Worm (Caenorhabditis elegans) whole organism, mixed stage, embryonic: ENCODE measurements around the gene F13A2.10.

Experiments
- bed-3 ChIP-seq: fragments of 200-800 bp; sonication (Bioruptor generic); optimal IDR thresholded peaks from 3 replicates; lab custom pipeline; 2018; ENCODE audit warnings: mild to moderate bottlenecking, missing genetic modification characterization, moderate library complexity, missing compliant biosample characterization
- blmp-1 ChIP-seq: fragments of 150-350 bp; optimal IDR thresholded peaks from 2 replicates; lab custom pipeline; 2014; ENCODE audit warnings: missing biosample characterization, missing genetic modification characterization
- ceh-39 ChIP-seq: fragments of 150-350 bp; optimal IDR thresholded peaks from 2 replicates; lab custom pipeline; 2014; ENCODE audit warnings: missing biosample characterization, missing genetic modification characterization
- ceh-43 ChIP-seq: fragments of 200-800 bp; sonication (Bioruptor generic); optimal IDR thresholded peaks from 2 replicates; lab custom pipeline; 2018; ENCODE audit warnings: mild to moderate bottlenecking, missing genetic modification characterization, moderate library complexity, missing compliant biosample characterization
- ceh-83 ChIP-seq: fragments of 200-800 bp; sonication (Bioruptor generic); optimal IDR thresholded peaks from 2 replicates; lab custom pipeline; 2018; ENCODE audit warnings: mild to moderate bottlenecking, missing genetic modification characterization, missing compliant biosample characterization
- ces-1 ChIP-seq: fragments of 150-350 bp; optimal IDR thresholded peaks from 2 replicates; lab custom pipeline; 2014; ENCODE audit warnings: missing biosample characterization, missing genetic modification reagents, missing genetic modification characterization
- drap-1 ChIP-seq: fragments of 200-800 bp; sonication (Bioruptor generic); optimal IDR thresholded peaks from 3 replicates; lab custom pipeline; 2018; ENCODE audit warnings: mild to moderate bottlenecking, missing genetic modification characterization, missing compliant biosample characterization
- elt-1 ChIP-seq: sonication (generic microtip); optimal IDR thresholded peaks from 2 replicates; lab custom pipeline; 2017; ENCODE audit warnings: missing genetic modification characterization, mild to moderate bottlenecking, missing compliant biosample characterization, antibody characterized with exemption, moderate library complexity, borderline replicate concordance; ENCODE audit not compliant: insufficient read depth
- flh-1 ChIP-seq: fragments of 200-800 bp; sonication (Bioruptor generic); optimal IDR thresholded peaks from 2 replicates; lab custom pipeline; 2018; ENCODE audit warnings: mild to moderate bottlenecking, missing genetic modification characterization, moderate library complexity, missing compliant biosample characterization
- ham-2 ChIP-seq: fragments of 200-800 bp; sonication (Bioruptor generic); optimal IDR thresholded peaks from 2 replicates; lab custom pipeline; 2018; ENCODE audit warnings: mild to moderate bottlenecking, missing genetic modification characterization, missing compliant biosample characterization
- hlh-1 ChIP-seq: fragments of 150-350 bp; optimal IDR thresholded peaks from 2 replicates; lab custom pipeline; 2014; ENCODE audit warnings: missing biosample characterization, missing genetic modification reagents, missing genetic modification characterization
- lin-13 ChIP-seq: fragments of 150-350 bp; optimal IDR thresholded peaks from 2 replicates; lab custom pipeline; 2014; ENCODE audit warnings: missing biosample characterization, missing genetic modification characterization
- lin-32 ChIP-seq: fragments of 200-800 bp; sonication (Bioruptor generic); optimal IDR thresholded peaks from 2 replicates; lab custom pipeline; 2018; ENCODE audit warnings: mild to moderate bottlenecking, missing genetic modification characterization, missing compliant biosample characterization
- lsy-2 ChIP-seq: fragments of 150-350 bp; optimal IDR thresholded peaks from 2 replicates; lab custom pipeline; 2014; ENCODE audit warnings: missing biosample characterization, missing genetic modification characterization
- mep-1 ChIP-seq: fragments of 150-350 bp; optimal IDR thresholded peaks from 2 replicates; lab custom pipeline; 2017; ENCODE audit warnings: missing biosample characterization, missing genetic modification reagents, missing genetic modification characterization, inconsistent platforms
- mls-2 ChIP-seq: sonication (generic microtip); optimal IDR thresholded peaks from 2 replicates; lab custom pipeline; 2016; ENCODE audit warnings: mild to moderate bottlenecking, missing genetic modification characterization, moderate library complexity, missing compliant biosample characterization
- nhr-12 ChIP-seq: fragments of 150-350 bp; optimal IDR thresholded peaks from 2 replicates; lab custom pipeline; 2014; ENCODE audit warnings: missing biosample characterization, missing genetic modification characterization
- nhr-237 ChIP-seq: fragments of 150-350 bp; optimal IDR thresholded peaks from 2 replicates; lab custom pipeline; 2014; ENCODE audit warnings: missing biosample characterization, missing genetic modification characterization
- nhr-28 ChIP-seq: fragments of 150-350 bp; optimal IDR thresholded peaks from 2 replicates; lab custom pipeline; 2014; ENCODE audit warnings: missing biosample characterization, missing genetic modification characterization
- nhr-76 ChIP-seq: sonication (generic microtip); optimal IDR thresholded peaks from 2 replicates; lab custom pipeline; 2017; ENCODE audit warnings: missing biosample characterization, missing genetic modification characterization
- pha-4 ChIP-seq: fragments of 150-350 bp; optimal IDR thresholded peaks from 2 replicates; lab custom pipeline; 2018; ENCODE audit warnings: missing biosample characterization, missing genetic modification reagents, missing genetic modification characterization
- snpc-4 ChIP-seq: fragments of 150-350 bp; optimal IDR thresholded peaks from 2 replicates; lab custom pipeline; 2014; ENCODE audit warnings: missing biosample characterization, missing genetic modification characterization
- sptf-1 ChIP-seq: sonication (generic microtip); optimal IDR thresholded peaks from 2 replicates; lab custom pipeline; 2017; ENCODE audit warnings: mild to moderate bottlenecking, missing genetic modification characterization, moderate library complexity, missing compliant biosample characterization
- tbx-8 ChIP-seq: fragments of 200-800 bp; sonication (Bioruptor generic); optimal IDR thresholded peaks from 2 replicates; lab custom pipeline; 2018; ENCODE audit warnings: mild to moderate bottlenecking, missing genetic modification characterization, moderate library complexity, missing compliant biosample characterization
- unc-120 ChIP-seq: sonication (generic microtip); optimal IDR thresholded peaks from 2 replicates; lab custom pipeline; 2017; ENCODE audit warnings: missing genetic modification characterization, missing compliant biosample characterization; ENCODE audit not compliant: poor library complexity, severe bottlenecking
- unc-39 ChIP-seq: fragments of 150-350 bp; optimal IDR thresholded peaks from 2 replicates; lab custom pipeline; 2014; ENCODE audit warnings: missing biosample characterization, missing genetic modification characterization
- unc-62 ChIP-seq: fragments of 150-350 bp; optimal IDR thresholded peaks from 2 replicates; lab custom pipeline; 2014; ENCODE audit warnings: missing biosample characterization, missing genetic modification reagents, missing genetic modification characterization
- ztf-11 ChIP-seq: fragments of 150-350 bp; optimal IDR thresholded peaks from 2 replicates; lab custom pipeline; 2014; ENCODE audit warnings: missing biosample characterization, missing genetic modification characterization

Gene F13A2.10

ce11 chrV:4423860-4424401 lies 37.9 kb upstream of the F13A2.10 start, which contains the start of the genes Y47D7A.9 and Y47D7A.19:
TSS of gene Y47D7A.9 (minus strand) at chrV:4423960.
TSS of gene Y47D7A.19 (plus strand) at chrV:4424351.
- TF ChIP-seq ceh-83 (GFP tag; lab: Kevin White, UChicago) (no peak), ces-1 (GFP tag; lab: Kevin White, UChicago) (no peak)

DNA sequence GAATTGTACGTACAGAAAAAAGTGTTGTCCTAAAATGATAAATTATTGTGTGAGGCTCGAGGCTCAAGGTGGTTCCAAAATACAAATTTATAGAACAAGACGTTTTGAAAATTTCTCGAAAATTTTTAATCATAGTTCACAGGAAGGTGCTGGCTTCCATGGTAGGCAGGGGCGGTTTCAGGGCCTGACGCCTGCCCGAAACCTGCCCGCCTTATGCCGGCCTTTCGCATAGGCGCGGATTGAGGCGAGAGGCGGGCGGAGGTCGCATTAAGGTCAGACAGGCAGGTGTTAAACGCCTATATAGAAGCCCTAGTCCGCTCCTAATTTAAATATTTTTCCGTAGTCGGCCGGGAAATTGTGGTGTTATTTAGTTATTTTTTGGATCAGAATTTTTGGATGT lies 37.0 kb upstream of the F13A2.10 start:
- TF ChIP-seq pha-4 = no peak
- no peak for TF ChIP-seq flh-1 (GFP tag; lab: Kevin White, UChicago)
- no peak for TF ChIP-seq elt-1 (tag; lab: Kevin White, UChicago)
- no peak for TF ChIP-seq sptf-1
- no peak for TF ChIP-seq tbx-8 (GFP tag; lab: Kevin White, UChicago)
- no peak for TF ChIP-seq ztf-11 (tag; lab: Kevin White, UChicago)
- no peak for TF ChIP-seq mep-1 (tag; lab: Kevin White, UChicago)
- TF ChIP-seq unc-62 (GFP tag; lab: Kevin White, UChicago) = no peak
- TF ChIP-seq drap-1 (GFP tag; lab: Kevin White, UChicago) = no peak
- no peak for TF ChIP-seq hlh-1 (tag; lab: Kevin White, UChicago)
- no peak for TF ChIP-seq ham-2 (GFP tag; lab: Kevin White, UChicago)
- no peak for TF ChIP-seq ceh-83 (GFP tag; lab: Kevin White, UChicago)
- no peak for TF ChIP-seq unc-39 (tag; lab: Kevin White, UChicago)

DNA sequence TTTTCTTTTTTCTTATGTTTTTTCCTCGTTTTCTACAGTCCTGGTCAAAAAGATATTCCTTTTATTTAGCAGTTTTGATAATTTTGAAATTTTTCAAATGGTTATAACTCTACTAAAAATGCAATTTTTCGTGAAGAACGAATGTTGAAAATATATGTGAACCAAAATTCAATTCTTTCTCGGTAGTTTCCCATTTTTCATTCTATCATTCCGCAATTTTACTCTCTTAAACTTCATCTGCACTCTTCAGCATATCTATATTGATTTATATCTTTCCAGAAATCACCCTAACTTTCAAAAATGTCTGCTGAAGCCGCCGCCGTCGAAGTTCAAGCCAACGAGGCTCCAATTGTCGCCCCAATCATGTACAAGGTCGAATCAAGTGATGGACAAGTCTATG lies 36.1 kb upstream of the F13A2.10 start, which contains the start of gene skr-7:
TSS of gene skr-7 (plus strand) at position 301 of the 400 bp plus-strand sequence.
- TF ChIP-seq ztf-11 (tag; lab: Kevin White, UChicago) (no peak), lin-13 (tag; lab: Kevin White, UChicago) (no peak)

DNA sequence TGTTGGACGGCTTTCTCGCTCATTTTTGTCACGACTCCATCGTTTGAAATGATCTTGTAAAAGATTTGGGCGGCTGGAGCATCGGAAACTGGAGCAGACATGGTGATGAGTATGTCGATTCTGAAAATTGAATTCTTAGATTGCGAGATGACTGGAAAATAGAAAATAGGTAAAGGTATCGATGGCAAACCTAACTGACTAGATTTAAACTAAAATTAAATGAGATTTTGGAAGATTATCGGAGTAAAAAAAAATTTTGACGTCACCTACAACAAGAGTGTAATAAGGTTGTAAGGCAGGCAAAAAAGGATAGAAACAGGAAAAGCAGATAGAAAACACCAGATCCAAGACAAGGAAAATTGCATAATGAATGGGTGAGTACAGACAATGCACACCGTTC lies 35.4 kb upstream of the F13A2.10 start, which contains the start of gene skr-14:
TSS of gene skr-14 (minus strand) at position 101 of the 400 bp plus-strand sequence.
- TF ChIP-seq nhr-237 (tag; lab: Kevin White, UChicago) (no peak), ham-2 (GFP tag; lab: Kevin White, UChicago) (no peak), drap-1 (GFP tag; lab: Kevin White, UChicago) (no peak), unc-39 (tag; lab: Kevin White, UChicago) (no peak), ceh-43 (no peak), lin-32 (GFP tag; lab: Kevin White, UChicago) (no peak), sptf-1 (no peak), unc-62 (GFP tag; lab: Kevin White, UChicago) (no peak), ceh-39 (tag; lab: Kevin White, UChicago) (no peak), snpc-4 (tag; lab: Kevin White, UChicago) (no peak), nhr-76 (tag; lab: Kevin White, UChicago) (no peak), mls-2 (tag; lab: Kevin White, UChicago) (no peak), bed-3 (GFP tag; lab: Kevin White, UChicago) (no peak), flh-1 (GFP tag; lab: Kevin White, UChicago) (no peak), nhr-12 (tag; lab: Kevin White, UChicago) (no peak), mep-1 (tag; lab: Kevin White, UChicago) (no peak), nhr-28 (tag; lab: Kevin White, UChicago) (no peak)

ce11 chrV:4419767-4420322 lies 33.8 kb upstream of the F13A2.10 start, which contains the start of the genes Y47D7A.7 and Y47D7A.2:
TSS of gene Y47D7A.7 (minus strand) at chrV:4419867.
TSS of gene Y47D7A.2 (plus strand) at chrV:4420272.
- TF ChIP-seq blmp-1 (tag; lab: Kevin White, UChicago) = no peak
- no peak for TF ChIP-seq nhr-76 (tag; lab: Kevin White, UChicago)
- no peak for TF ChIP-seq unc-120 (tag; lab: Kevin White, UChicago)
- TF ChIP-seq ces-1 (GFP tag; lab: Kevin White, UChicago) = no peak
- no peak for TF ChIP-seq hlh-1 (tag; lab: Kevin White, UChicago)
- TF ChIP-seq flh-1 (GFP tag; lab: Kevin White, UChicago) = no peak
- TF ChIP-seq lsy-2 = no peak
